Worm (Caenorhabditis elegans): Measurements from ENCODE around the gene str-32.

- TF ChIP-seq ceh-13 (GFP tag; optimal IDR thresholded peaks at IDR 0.05) (no peak), flt-1 (GFP tag; IDR thresholded peaks at IDR 0.05) (no peak), ama-1 (optimal IDR thresholded peaks at IDR 0.05) (no peak), F13C5.2 (tag; optimal IDR thresholded peaks at IDR 0.05) (no peak), B0310.2 (tag; optimal IDR thresholded peaks at IDR 0.05) (no peak), sea-1 (GFP tag; conservative IDR thresholded peaks at IDR 0.05) (no peak), hmbx-1 (tag; optimal IDR thresholded peaks at IDR 0.05) (no peak), aly-1 (tag; optimal IDR thresholded peaks at IDR 0.05) (no peak), hmg-4 (GFP tag; optimal IDR thresholded peaks at IDR 0.05) (no peak)
Measured at ce11 chrV:4895744-4896143, 14.5 kb upstream of the str-32 start, which contains the start of gene ugt-9.

All from whole organism, early embryonic.